Fruit fly (Drosophila melanogaster): Measurements from ENCODE around the gene SelT.

Gene SelT

DNA sequence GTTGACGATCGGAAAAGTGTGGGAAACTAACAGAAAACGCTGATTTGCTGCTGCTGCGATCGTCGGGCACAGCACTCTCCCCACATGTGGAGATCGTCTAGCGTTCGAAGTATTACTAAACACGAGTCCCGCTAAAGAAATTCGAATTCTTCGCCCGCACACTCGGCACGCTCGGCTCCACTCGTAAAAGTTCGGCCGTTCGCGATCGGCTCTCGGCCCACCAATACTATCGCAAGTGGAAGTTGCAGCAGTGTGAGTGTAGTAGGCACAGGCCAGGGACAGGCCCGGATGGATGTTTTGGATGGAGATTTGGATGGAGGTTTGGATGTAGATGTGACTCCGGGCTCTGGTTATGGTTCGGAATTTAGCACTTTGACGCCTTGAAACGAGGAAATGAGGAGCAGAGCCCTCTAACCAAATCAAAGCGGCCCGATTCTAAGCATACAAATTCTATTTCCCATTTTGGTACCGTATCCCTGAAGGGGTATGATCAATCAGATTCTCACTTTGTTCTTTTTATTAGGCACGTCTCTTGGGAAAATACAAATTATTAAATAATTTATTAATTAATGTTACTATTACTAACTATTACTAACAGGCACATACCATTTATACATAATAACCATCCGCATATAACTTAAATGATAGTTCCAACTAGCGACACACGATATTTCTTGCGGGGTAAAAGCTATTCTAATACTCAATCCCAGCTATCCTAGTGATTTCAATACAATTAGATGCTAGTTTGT is 16.8 kb downstream of the SelT start:
- no peak for TF ChIP-seq Clk (GFP tag; optimal IDR thresholded peaks at IDR 0.05)
- TF ChIP-seq cic (GFP tag; optimal IDR thresholded peaks at IDR 0.05) = peak; percentile 3
- TF ChIP-seq Crg-1 (GFP tag; optimal IDR thresholded peaks at IDR 0.05) = no peak
- TF ChIP-seq tj (GFP tag; optimal IDR thresholded peaks at IDR 0.05) = peak; percentile 41
- no peak for TF ChIP-seq CG1620 (GFP tag; optimal IDR thresholded peaks at IDR 0.05)
- no peak for TF ChIP-seq CG7101 (tag; optimal IDR thresholded peaks at IDR 0.05)
- TF ChIP-seq bab1 (GFP tag; optimal IDR thresholded peaks at IDR 0.05) = no peak
- TF ChIP-seq CG14711 (tag; optimal IDR thresholded peaks at IDR 0.05) = no peak

DNA sequence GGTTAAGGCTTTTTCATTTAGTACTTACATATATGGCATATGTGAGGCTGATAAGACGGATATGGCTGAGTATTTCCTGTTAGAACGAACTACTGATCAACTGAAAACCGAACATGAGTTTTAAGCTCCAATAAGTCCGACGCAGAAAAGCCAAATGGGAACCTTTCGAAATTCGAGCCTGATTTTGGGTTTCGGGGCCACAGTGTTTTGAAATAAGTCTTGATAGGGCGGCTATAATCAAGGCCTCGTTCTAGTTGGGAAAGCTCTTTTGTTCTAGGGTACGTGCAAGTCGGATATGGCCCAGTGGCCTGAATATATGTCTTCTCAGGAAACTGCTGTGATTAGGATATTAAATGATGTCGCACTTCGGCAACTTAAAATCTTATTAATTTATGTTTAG is 17.4 kb downstream of the SelT start, which contains the start of gene vkg:
vkg (minus strand) TSS at position 101 of the 400 bp plus-strand sequence.
- no peak for TF ChIP-seq CG12768 (GFP tag; optimal IDR thresholded peaks at IDR 0.05)
- TF ChIP-seq cic (GFP tag; optimal IDR thresholded peaks at IDR 0.05) = no peak
- no peak for TF ChIP-seq CG14711 (tag; optimal IDR thresholded peaks at IDR 0.05)
- no peak for TF ChIP-seq CG5204 (GFP tag; optimal IDR thresholded peaks at IDR 0.05)
- no peak for TF ChIP-seq pad (GFP tag; optimal IDR thresholded peaks at IDR 0.05)
- no peak for TF ChIP-seq tj (GFP tag; optimal IDR thresholded peaks at IDR 0.05)
- no peak for TF ChIP-seq Clk (GFP tag; optimal IDR thresholded peaks at IDR 0.05)
- TF ChIP-seq CG11617 (GFP tag; optimal IDR thresholded peaks at IDR 0.05) = no peak
- TF ChIP-seq Hr96 (GFP tag; optimal IDR thresholded peaks at IDR 0.05) = no peak
- TF ChIP-seq CG7101 (tag; optimal IDR thresholded peaks at IDR 0.05) = no peak
- no peak for TF ChIP-seq cnc (optimal IDR thresholded peaks at IDR 0.05)
- TF ChIP-seq ovo (GFP tag; optimal IDR thresholded peaks at IDR 0.05) = no peak
- no peak for TF ChIP-seq kay (GFP tag; ENCODE audit: borderline replicate concordance)
- no peak for TF ChIP-seq CG33017 (tag; optimal IDR thresholded peaks at IDR 0.05)
- TF ChIP-seq Crg-1 (GFP tag; optimal IDR thresholded peaks at IDR 0.05) = no peak
- no peak for TF ChIP-seq Mnt (GFP tag; optimal IDR thresholded peaks at IDR 0.05)
- TF ChIP-seq bab1 (GFP tag; optimal IDR thresholded peaks at IDR 0.05) = no peak
- no peak for TF ChIP-seq CG7045 (GFP tag; optimal IDR thresholded peaks at IDR 0.05)

DNA sequence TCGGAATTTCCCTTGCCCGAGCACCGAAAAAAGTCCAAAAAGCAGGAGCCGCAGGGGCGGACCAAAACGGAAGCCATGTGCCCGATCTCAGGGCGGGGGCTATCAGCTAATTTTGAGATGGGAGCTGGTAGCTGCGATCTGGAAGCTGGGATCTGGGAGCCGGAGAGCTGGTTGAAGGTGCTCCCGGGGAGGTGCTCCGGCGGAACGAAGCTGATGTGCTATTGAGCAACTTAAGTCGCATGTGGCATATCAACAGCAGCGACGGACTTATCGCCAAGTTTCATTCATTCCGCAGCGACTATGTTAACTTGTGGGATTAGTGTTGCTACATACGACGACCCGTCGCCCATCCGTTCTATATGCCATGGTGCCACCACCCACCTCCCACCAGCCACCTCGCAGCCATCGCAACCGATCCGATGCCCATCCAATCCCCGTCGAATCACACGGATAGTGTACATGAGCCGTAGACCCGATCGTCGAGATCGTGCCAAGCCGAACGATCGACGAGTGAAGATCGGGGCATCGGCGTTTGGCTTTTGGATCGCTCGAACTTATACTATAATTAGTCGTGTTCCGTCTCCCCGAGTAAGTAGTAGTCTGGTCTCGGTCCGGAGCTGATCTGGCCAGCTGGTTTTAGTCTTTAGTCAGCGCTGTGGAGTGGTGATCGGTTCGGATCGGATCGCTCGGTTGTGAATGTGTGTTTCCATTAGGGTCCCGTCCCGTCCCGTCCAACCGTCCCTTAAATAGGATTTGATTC is 18.5 kb downstream of the SelT start, which contains the start of gene Col4a1:
Col4a1 (plus strand) TSS at position 561 of the 760 bp plus-strand sequence.
- TF ChIP-seq CG12768 (GFP tag; optimal IDR thresholded peaks at IDR 0.05) = peak; percentile 49
- TF ChIP-seq cic (GFP tag; optimal IDR thresholded peaks at IDR 0.05) = peak; percentile 72
- peak; percentile 7 for TF ChIP-seq Mnt (GFP tag; optimal IDR thresholded peaks at IDR 0.05)
- TF ChIP-seq toe (GFP tag; optimal IDR thresholded peaks at IDR 0.05) = no peak
- TF ChIP-seq tj (GFP tag; optimal IDR thresholded peaks at IDR 0.05) = no peak
- no peak for TF ChIP-seq ovo (GFP tag; optimal IDR thresholded peaks at IDR 0.05)

DNA sequence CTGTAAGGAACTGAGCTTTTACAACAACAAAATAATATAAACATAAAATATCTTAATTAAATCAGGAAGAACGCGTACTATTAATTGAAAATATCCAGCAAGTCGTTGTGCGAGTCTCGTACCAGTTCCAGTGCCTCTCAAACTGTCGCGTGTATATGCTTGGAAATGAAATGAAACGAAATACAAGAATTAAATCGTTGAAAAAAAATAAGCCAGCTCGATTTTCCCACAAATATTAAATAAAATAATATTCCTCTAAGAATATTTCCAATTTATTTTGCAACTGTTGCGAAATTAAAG is 19.0 kb downstream of the SelT start:
- TF ChIP-seq Mnt (GFP tag; optimal IDR thresholded peaks at IDR 0.05) (no peak), pad (GFP tag; optimal IDR thresholded peaks at IDR 0.05) (no peak), CG14711 (tag; optimal IDR thresholded peaks at IDR 0.05) (no peak), kay (GFP tag; ENCODE audit: borderline replicate concordance) (peak; percentile 33), tj (GFP tag; optimal IDR thresholded peaks at IDR 0.05) (peak; percentile 60), CG1620 (GFP tag; optimal IDR thresholded peaks at IDR 0.05) (no peak), cic (GFP tag; optimal IDR thresholded peaks at IDR 0.05) (no peak)

DNA sequence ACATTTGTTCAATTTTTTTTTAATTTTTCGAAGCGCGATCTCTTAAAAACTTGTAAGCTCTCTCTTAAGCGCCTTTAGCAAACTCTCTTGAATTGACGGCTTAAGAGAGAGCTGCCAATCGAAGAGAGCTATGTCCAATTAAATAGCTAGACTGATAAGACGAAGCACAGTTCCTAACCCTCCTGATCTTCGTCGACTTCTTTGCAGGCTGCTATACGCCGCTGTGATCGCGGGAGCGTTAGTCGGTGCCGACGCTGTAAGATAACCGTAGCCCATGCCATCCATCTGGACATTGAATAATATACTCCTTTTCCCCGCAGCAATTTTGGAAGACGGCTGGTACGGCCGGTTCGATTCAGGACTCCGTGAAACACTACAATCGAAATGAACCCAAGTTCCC is 19.8 kb downstream of the SelT start:
- no peak for TF ChIP-seq kay (GFP tag; ENCODE audit: borderline replicate concordance)
- no peak for TF ChIP-seq toe (GFP tag; optimal IDR thresholded peaks at IDR 0.05)
- TF ChIP-seq pad (GFP tag; optimal IDR thresholded peaks at IDR 0.05) = no peak
- TF ChIP-seq CG12768 (GFP tag; optimal IDR thresholded peaks at IDR 0.05) = no peak
- no peak for TF ChIP-seq CG7045 (GFP tag; optimal IDR thresholded peaks at IDR 0.05)
- no peak for TF ChIP-seq CG11617 (GFP tag; optimal IDR thresholded peaks at IDR 0.05)

DNA sequence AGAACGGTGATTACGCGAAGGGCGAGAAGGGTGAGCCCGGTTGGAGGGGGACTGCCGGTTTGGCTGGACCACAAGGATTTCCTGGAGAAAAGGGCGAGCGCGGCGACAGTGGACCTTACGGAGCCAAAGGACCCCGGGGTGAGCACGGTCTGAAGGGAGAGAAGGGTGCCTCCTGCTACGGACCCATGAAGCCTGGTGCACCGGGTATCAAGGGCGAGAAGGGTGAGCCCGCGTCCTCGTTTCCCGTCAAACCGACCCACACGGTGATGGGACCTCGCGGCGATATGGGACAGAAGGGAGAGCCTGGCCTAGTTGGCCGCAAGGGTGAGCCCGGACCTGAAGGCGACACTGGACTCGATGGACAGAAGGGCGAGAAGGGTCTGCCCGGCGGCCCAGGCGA is 20.7 kb downstream of the SelT start:
- no peak for TF ChIP-seq CG7101 (tag; optimal IDR thresholded peaks at IDR 0.05)
- TF ChIP-seq CG33017 (tag; optimal IDR thresholded peaks at IDR 0.05) = no peak
- no peak for TF ChIP-seq cnc (optimal IDR thresholded peaks at IDR 0.05)
- TF ChIP-seq toe (GFP tag; optimal IDR thresholded peaks at IDR 0.05) = no peak
- TF ChIP-seq pad (GFP tag; optimal IDR thresholded peaks at IDR 0.05) = no peak
- no peak for TF ChIP-seq bab1 (GFP tag; optimal IDR thresholded peaks at IDR 0.05)
- TF ChIP-seq Mnt (GFP tag; optimal IDR thresholded peaks at IDR 0.05) = no peak
- TF ChIP-seq CG14711 (tag; optimal IDR thresholded peaks at IDR 0.05) = no peak
- no peak for TF ChIP-seq CG12768 (GFP tag; optimal IDR thresholded peaks at IDR 0.05)
- TF ChIP-seq Clk (GFP tag; optimal IDR thresholded peaks at IDR 0.05) = no peak
- TF ChIP-seq Hr96 (GFP tag; optimal IDR thresholded peaks at IDR 0.05) = no peak
- no peak for TF ChIP-seq Crg-1 (GFP tag; optimal IDR thresholded peaks at IDR 0.05)
- no peak for TF ChIP-seq CG1620 (GFP tag; optimal IDR thresholded peaks at IDR 0.05)
- no peak for TF ChIP-seq kay (GFP tag; ENCODE audit: borderline replicate concordance)
- TF ChIP-seq cic (GFP tag; optimal IDR thresholded peaks at IDR 0.05) = no peak
- no peak for TF ChIP-seq CG11617 (GFP tag; optimal IDR thresholded peaks at IDR 0.05)
- TF ChIP-seq CG7045 (GFP tag; optimal IDR thresholded peaks at IDR 0.05) = no peak
- no peak for TF ChIP-seq ovo (GFP tag; optimal IDR thresholded peaks at IDR 0.05)
- no peak for TF ChIP-seq tj (GFP tag; optimal IDR thresholded peaks at IDR 0.05)
